Worm (Caenorhabditis elegans): Measurements from ENCODE around the gene C44H9.4.

C44H9.4 gene

DNA sequence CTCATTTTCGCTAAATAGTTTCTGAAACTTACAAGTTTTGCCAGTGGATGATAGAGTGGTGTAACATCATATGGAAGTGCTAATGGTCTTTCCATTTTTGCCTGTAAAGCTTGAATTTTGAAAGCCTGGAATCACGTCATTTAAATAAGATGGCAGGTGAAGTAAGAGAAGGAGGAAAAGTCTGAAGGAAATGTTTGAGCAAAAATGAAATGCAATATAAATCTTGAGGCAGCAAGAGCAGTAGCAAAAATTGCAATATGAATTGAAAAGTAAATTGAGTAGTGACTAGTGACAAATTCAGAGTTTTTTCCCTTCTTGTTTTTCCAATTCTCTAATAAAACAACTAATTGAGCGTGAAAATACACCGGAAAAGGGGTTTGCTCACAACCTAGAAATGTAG, 50.4 kb downstream of the C44H9.4 start, which contains the start of gene glb-24:
Gene glb-24, minus strand, starts transcription at position 101 of the 400 bp plus-strand sequence.
- no peak for TF ChIP-seq nhr-28 (tag; optimal IDR thresholded peaks at IDR 0.05)
- TF ChIP-seq jun-1 (tag; optimal IDR thresholded peaks at IDR 0.05): no peak
- TF ChIP-seq sea-2 (GFP tag; optimal IDR thresholded peaks at IDR 0.05): no peak
- no peak for TF ChIP-seq unc-62 (GFP tag; optimal IDR thresholded peaks at IDR 0.05)
- TF ChIP-seq fkh-10 (GFP tag; optimal IDR thresholded peaks at IDR 0.05): no peak
- no peak for TF ChIP-seq nhr-77 (tag; optimal IDR thresholded peaks at IDR 0.05)
- no peak for TF ChIP-seq nhr-12 (tag; optimal IDR thresholded peaks at IDR 0.05)
- no peak for TF ChIP-seq nfya-1 (tag; optimal IDR thresholded peaks at IDR 0.05; ENCODE audit: insufficient read depth)
- TF ChIP-seq fos-1 (tag; optimal IDR thresholded peaks at IDR 0.05): no peak
- TF ChIP-seq nhr-237 (tag; optimal IDR thresholded peaks at IDR 0.05): no peak
- no peak for TF ChIP-seq ceh-82 (tag; optimal IDR thresholded peaks at IDR 0.05)
- TF ChIP-seq pha-4 (tag; optimal IDR thresholded peaks at IDR 0.05): no peak

Measured in whole organism, L3 larva.